Fruit fly (Drosophila melanogaster) whole organism, embryonic: ENCODE results near the gene Kdm2.

Source experiments
- Ada2b ChIP-seq: fragments of 200-800 bp; sonication (Bioruptor generic); IDR thresholded peaks from 2 replicates; pipeline ENCODE4 v1.3.6; 2022; ENCODE audit warnings: missing biosample characterization, missing genetic modification characterization
- Aef1 ChIP-seq: fragments of 200-800 bp; sonication (Bioruptor generic); IDR thresholded peaks from 3 replicates; pipeline ENCODE4 v1.3.6; 2022; ENCODE audit warnings: missing biosample characterization, missing genetic modification characterization
- Bdp1 ChIP-seq: fragments of 200-800 bp; sonication (Bioruptor generic); optimal IDR thresholded peaks from 3 replicates; lab custom pipeline; 2016; ENCODE audit warnings: missing biosample characterization, missing genetic modification characterization
- CG10274 ChIP-seq: fragments of 200-800 bp; sonication (Bioruptor generic); optimal IDR thresholded peaks from 3 replicates; lab custom pipeline; 2017; ENCODE audit warnings: missing biosample characterization, mild to moderate bottlenecking, missing genetic modification characterization
- CG10366 ChIP-seq: fragments of 200-800 bp; sonication (Bioruptor generic); IDR thresholded peaks from 2 replicates; pipeline ENCODE4 v1.3.6; 2022; ENCODE audit warnings: missing biosample characterization, missing genetic modification characterization
- CG12942 ChIP-seq: fragments of 200-800 bp; sonication (Bioruptor generic); optimal IDR thresholded peaks from 3 replicates; lab custom pipeline; 2016; ENCODE audit warnings: missing biosample characterization, missing genetic modification characterization
- CG13123 ChIP-seq: fragments of 200-800 bp; sonication (Bioruptor generic); optimal IDR thresholded peaks from 2 replicates; lab custom pipeline; 2016; ENCODE audit warnings: missing biosample characterization, missing genetic modification characterization
- CG14667 ChIP-seq: fragments of 200-800 bp; sonication (Bioruptor generic); IDR thresholded peaks from 2 replicates; pipeline ENCODE4 v1.3.6; 2022; ENCODE audit warnings: missing biosample characterization, missing genetic modification characterization
- CG14965 ChIP-seq: fragments of 200-800 bp; sonication (Bioruptor generic); optimal IDR thresholded peaks from 2 replicates; lab custom pipeline; 2016; ENCODE audit warnings: missing biosample characterization, missing genetic modification characterization, borderline replicate concordance
- CG15601 ChIP-seq: fragments of 200-800 bp; sonication (Bioruptor generic); optimal IDR thresholded peaks from 3 replicates; lab custom pipeline; 2019; ENCODE audit warnings: missing biosample characterization, mild to moderate bottlenecking, missing genetic modification characterization, moderate library complexity
- CG16813 ChIP-seq: fragments of 200-800 bp; sonication (Bioruptor generic); IDR thresholded peaks from 3 replicates; pipeline ENCODE4 v1.3.6; 2022; ENCODE audit warnings: missing biosample characterization, missing genetic modification characterization; ENCODE audit not compliant: partially characterized antibody
- CG2129 ChIP-seq: fragments of 200-800 bp; sonication (Bioruptor generic); IDR thresholded peaks from 2 replicates; pipeline ENCODE4 v1.3.6; 2022; ENCODE audit warnings: missing biosample characterization, missing genetic modification characterization; ENCODE audit not compliant: partially characterized antibody
- CG2712 ChIP-seq: fragments of 200-800 bp; optimal IDR thresholded peaks from 3 replicates; lab custom pipeline; 2019; ENCODE audit warnings: missing biosample characterization, mild to moderate bottlenecking, missing genetic modification characterization, moderate library complexity
- CG34224 ChIP-seq: fragments of 200-800 bp; sonication (Bioruptor generic); IDR thresholded peaks from 3 replicates; pipeline ENCODE4 v1.3.6; 2022; ENCODE audit warnings: missing biosample characterization, missing genetic modification characterization; ENCODE audit not compliant: partially characterized antibody
- CG3847 ChIP-seq: fragments of 200-800 bp; sonication (Bioruptor generic); IDR thresholded peaks from 2 replicates; pipeline ENCODE4 v1.3.6; 2022; ENCODE audit warnings: missing biosample characterization, missing genetic modification characterization
- CG4424 ChIP-seq: fragments of 200-800 bp; sonication (Bioruptor generic); optimal IDR thresholded peaks from 3 replicates; lab custom pipeline; 2016; ENCODE audit warnings: missing biosample characterization, missing genetic modification characterization
- CG8924 ChIP-seq: fragments of 200-800 bp; optimal IDR thresholded peaks from 3 replicates; lab custom pipeline; 2019; ENCODE audit warnings: missing biosample characterization, mild to moderate bottlenecking, missing genetic modification characterization, moderate library complexity
- CTCF ChIP-seq: fragments of 200-800 bp; sonication (Bioruptor generic); optimal IDR thresholded peaks from 2 replicates; lab custom pipeline; 2017; ENCODE audit warnings: missing biosample characterization, mild to moderate bottlenecking, missing genetic modification characterization, moderate library complexity
- Deaf1 ChIP-seq: fragments of 200-800 bp; optimal IDR thresholded peaks from 3 replicates; lab custom pipeline; 2019; ENCODE audit warnings: missing biosample characterization, mild to moderate bottlenecking, missing genetic modification characterization, moderate library complexity
- Dek ChIP-seq: fragments of 200-800 bp; sonication (Bioruptor generic); optimal IDR thresholded peaks from 3 replicates; lab custom pipeline; 2019; ENCODE audit warnings: missing biosample characterization, mild to moderate bottlenecking, missing genetic modification characterization, moderate library complexity
- Gsc ChIP-seq: fragments of 200-800 bp; sonication (Bioruptor generic); IDR thresholded peaks from 2 replicates; pipeline ENCODE4 v1.3.6; 2022; ENCODE audit warnings: missing biosample characterization, missing genetic modification characterization
- Mes4 ChIP-seq: fragments of 200-800 bp; sonication (Bioruptor generic); optimal IDR thresholded peaks from 2 replicates; lab custom pipeline; 2016; ENCODE audit warnings: missing biosample characterization, missing genetic modification characterization
- NC2α ChIP-seq: fragments of 200-800 bp; sonication (Bioruptor generic); optimal IDR thresholded peaks from 2 replicates; lab custom pipeline; 2016; ENCODE audit warnings: missing biosample characterization, missing genetic modification characterization
- NC2β ChIP-seq: fragments of 200-800 bp; sonication (Bioruptor generic); optimal IDR thresholded peaks from 2 replicates; lab custom pipeline; 2016; ENCODE audit warnings: missing biosample characterization, missing genetic modification characterization
- Rfx ChIP-seq: fragments of 200-800 bp; sonication (Bioruptor generic); IDR thresholded peaks from 2 replicates; pipeline ENCODE4 v1.3.6; 2022; ENCODE audit warnings: missing biosample characterization, missing genetic modification characterization
- Trl ChIP-seq, 3 experiments: fragments of >200 bp in 2 of 3; fragments of 200-800 bp in 1 of 3; sonication (Bioruptor generic) in 1 of 3; optimal IDR thresholded peaks; 2 replicates in 1 of 3; 3 replicates in 2 of 3; lab custom pipeline; 2016 to 2017; ENCODE audit warnings: missing biosample characterization in 1 of 3, missing genetic modification characterization in 1 of 3
- bbx ChIP-seq: fragments of 200-800 bp; sonication (Bioruptor generic); IDR thresholded peaks from 2 replicates; pipeline ENCODE4 v1.3.6; 2022; ENCODE audit warnings: missing biosample characterization, missing genetic modification characterization; ENCODE audit not compliant: partially characterized antibody
- chn ChIP-seq: fragments of 200-800 bp; sonication (Bioruptor generic); optimal IDR thresholded peaks from 2 replicates; lab custom pipeline; 2016; ENCODE audit warnings: missing biosample characterization, missing genetic modification characterization
- disco-r ChIP-seq: fragments of 200-800 bp; sonication (Bioruptor generic); optimal IDR thresholded peaks from 2 replicates; lab custom pipeline; 2016; ENCODE audit warnings: missing biosample characterization, missing genetic modification characterization
- ewg ChIP-seq: fragments of 200-800 bp; sonication (Bioruptor generic); optimal IDR thresholded peaks from 3 replicates; lab custom pipeline; 2017; ENCODE audit warnings: mild to moderate bottlenecking, missing biosample characterization, missing genetic modification reagents, missing genetic modification characterization
- exex ChIP-seq: fragments of 200-800 bp; sonication (Bioruptor generic); optimal IDR thresholded peaks from 4 replicates; lab custom pipeline; 2018; ENCODE audit warnings: missing biosample characterization, mild to moderate bottlenecking, missing genetic modification characterization, moderate library complexity
- gcm ChIP-seq: fragments of 200-800 bp; sonication (Bioruptor generic); optimal IDR thresholded peaks from 2 replicates; lab custom pipeline; 2019; ENCODE audit warnings: missing biosample characterization, mild to moderate bottlenecking, missing genetic modification characterization, moderate library complexity
- grau ChIP-seq: fragments of 200-800 bp; optimal IDR thresholded peaks from 3 replicates; lab custom pipeline; 2019; ENCODE audit warnings: missing biosample characterization, mild to moderate bottlenecking, missing genetic modification characterization, moderate library complexity
- gsb-n ChIP-seq: fragments of 200-800 bp; sonication (Bioruptor generic); optimal IDR thresholded peaks from 3 replicates; lab custom pipeline; 2018; ENCODE audit warnings: missing biosample characterization, mild to moderate bottlenecking, missing genetic modification characterization
- gt ChIP-seq: fragments of 200-800 bp; sonication (Bioruptor generic); IDR thresholded peaks from 2 replicates; pipeline ENCODE4 v1.3.6; 2022; ENCODE audit warnings: missing biosample characterization, missing genetic modification characterization
- lbe ChIP-seq: fragments of 200-800 bp; sonication (Bioruptor generic); optimal IDR thresholded peaks from 2 replicates; lab custom pipeline; 2016; ENCODE audit warnings: missing biosample characterization, mild to moderate bottlenecking, missing genetic modification characterization
- lov ChIP-seq, 2 experiments: fragments of 200-800 bp in 1 of 2; fragments of >200 bp in 1 of 2; sonication (Bioruptor generic) in 1 of 2; IDR thresholded peaks in 1 of 2; optimal IDR thresholded peaks in 1 of 2; 2 replicates in 1 of 2; 3 replicates in 1 of 2; pipeline versions ENCODE4 v1.3.6 to Lab custom; 2017 to 2022; ENCODE audit warnings: missing biosample characterization in 1 of 2, missing genetic modification characterization in 1 of 2
- oc ChIP-seq: fragments of 200-800 bp; sonication (Bioruptor generic); optimal IDR thresholded peaks from 2 replicates; lab custom pipeline; 2018; ENCODE audit warnings: missing biosample characterization, mild to moderate bottlenecking, missing genetic modification characterization, moderate library complexity
- pfk ChIP-seq: fragments of 200-800 bp; sonication (Bioruptor generic); optimal IDR thresholded peaks from 2 replicates; lab custom pipeline; 2018; ENCODE audit warnings: missing biosample characterization, mild to moderate bottlenecking, missing genetic modification characterization, moderate library complexity
- sens ChIP-seq: fragments of 200-800 bp; sonication (Bioruptor generic); peaks from one replicate; lab custom pipeline; 2016; ENCODE audit warnings: missing biosample characterization, missing genetic modification characterization
- shn ChIP-seq: fragments of 200-800 bp; sonication (Bioruptor generic); optimal IDR thresholded peaks from 3 replicates; lab custom pipeline; 2016; ENCODE audit warnings: missing biosample characterization, missing genetic modification characterization
- sr ChIP-seq: fragments of 200-800 bp; sonication (Bioruptor generic); IDR thresholded peaks from 3 replicates; pipeline ENCODE4 v1.3.6; 2022; ENCODE audit warnings: missing biosample characterization, missing genetic modification characterization
- tap ChIP-seq: fragments of 200-800 bp; optimal IDR thresholded peaks from 3 replicates; lab custom pipeline; 2019; ENCODE audit warnings: missing biosample characterization, mild to moderate bottlenecking, missing genetic modification characterization, moderate library complexity
- trem ChIP-seq: fragments of 200-800 bp; optimal IDR thresholded peaks from 3 replicates; lab custom pipeline; 2019; ENCODE audit warnings: missing biosample characterization, mild to moderate bottlenecking, missing genetic modification characterization, moderate library complexity
- tx ChIP-seq: fragments of 200-800 bp; sonication (Bioruptor generic); optimal IDR thresholded peaks from 2 replicates; lab custom pipeline; 2016; ENCODE audit warnings: missing biosample characterization, missing genetic modification characterization

Kdm2 gene

dm6 chr3R:9030006-9030749 is 22.1 kb upstream of the Kdm2 start (continued):
- peak; percentile 3 for TF ChIP-seq gcm (GFP tag; lab: Kevin White, UChicago)
- no peak for TF ChIP-seq sr
- peak; percentile 11 for TF ChIP-seq CG8924 (tag; lab: Kevin White, UChicago)
- no peak for TF ChIP-seq CG10274
- no peak for TF ChIP-seq lov (optimal IDR thresholded peaks at IDR 0.05; lab: Kevin White, UChicago)
- TF ChIP-seq lov (GFP tag; IDR thresholded peaks at IDR 0.05; lab: Robert Waterston, UW): no peak
- TF ChIP-seq tx (GFP tag; lab: Kevin White, UChicago): no peak

dm6 chr3R:9030750-9031128 is 21.6 kb upstream of the Kdm2 start:
- TF ChIP-seq exex (tag; lab: Kevin White, UChicago) (peak; percentile 19), Aef1 (no peak)

dm6 chr3R:9031797-9032418 is 20.4 kb upstream of the Kdm2 start:
- TF ChIP-seq NC2β (GFP tag; lab: Kevin White, UChicago): peak; percentile 73
- no peak for TF ChIP-seq Trl (optimal IDR thresholded peaks at IDR 0.05; lab: Kevin White, UChicago)
- TF ChIP-seq Trl (GFP tag; optimal IDR thresholded peaks at IDR 0.05; lab: Kevin White, UChicago): peak; percentile 85
- peak; percentile 65 for TF ChIP-seq Mes4 (GFP tag; lab: Kevin White, UChicago)
- TF ChIP-seq CG16813 (GFP tag; lab: Robert Waterston, UW): no peak
- no peak for TF ChIP-seq CG34224
- no peak for TF ChIP-seq bbx (GFP tag; lab: Robert Waterston, UW)
- peak; percentile 85 for TF ChIP-seq CG4424 (GFP tag; lab: Kevin White, UChicago)
- TF ChIP-seq CTCF: peak; percentile 40
- TF ChIP-seq Ada2b (GFP tag; lab: Robert Waterston, UW): peak; percentile 89
- TF ChIP-seq CG13123: peak; percentile 68
- TF ChIP-seq CG10366 (GFP tag; lab: Robert Waterston, UW): peak; percentile 92
- TF ChIP-seq grau (tag; lab: Kevin White, UChicago): peak; percentile 84
- peak; percentile 92 for TF ChIP-seq oc (tag; lab: Kevin White, UChicago)
- TF ChIP-seq CG2712 (tag; lab: Kevin White, UChicago): peak; percentile 86
- peak; percentile 72 for TF ChIP-seq Bdp1 (GFP tag; lab: Kevin White, UChicago)
- no peak for TF ChIP-seq pfk (GFP tag; lab: Kevin White, UChicago)
- TF ChIP-seq trem: peak; percentile 25
- peak; percentile 97 for TF ChIP-seq sens
- TF ChIP-seq Dek (tag; lab: Kevin White, UChicago): peak; percentile 85
- TF ChIP-seq CG12942 (GFP tag; lab: Kevin White, UChicago): peak; percentile 80
- TF ChIP-seq shn (GFP tag; lab: Kevin White, UChicago): peak; percentile 74
- TF ChIP-seq lbe (GFP tag; lab: Kevin White, UChicago): peak; percentile 92
- peak; percentile 59 for TF ChIP-seq NC2α
- peak; percentile 77 for TF ChIP-seq gsb-n
- TF ChIP-seq disco-r: peak; percentile 77
- TF ChIP-seq CG3847: peak; percentile 86
- peak; percentile 88 for TF ChIP-seq tap (tag; lab: Kevin White, UChicago)
- no peak for TF ChIP-seq Gsc
- peak; percentile 85 for TF ChIP-seq chn (GFP tag; lab: Kevin White, UChicago)
- TF ChIP-seq Deaf1 (tag; lab: Kevin White, UChicago): peak; percentile 79
- peak; percentile 77 for TF ChIP-seq gt
- peak; percentile 87 for TF ChIP-seq CG14667
- TF ChIP-seq CG2129 (GFP tag; lab: Robert Waterston, UW): no peak
- peak; percentile 86 for TF ChIP-seq ewg
- no peak for TF ChIP-seq CG14965 (GFP tag; lab: Kevin White, UChicago)
- peak; percentile 83 for TF ChIP-seq sr
- TF ChIP-seq Rfx: peak; percentile 88
- peak; percentile 61 for TF ChIP-seq CG15601 (tag; lab: Kevin White, UChicago)
